Worm (Caenorhabditis elegans): ENCODE results near the gene oac-37.
A peak's percentile ranks its signal among the peaks of the same experiment; 100 is the strongest.

oac-37 gene

ce11 chrIV:14127805-14128610, 17.7 kb upstream of the oac-37 start, which contains the start of gene H12I19.115:
H12I19.115 (minus strand) TSS chrIV:14127855.
- TF ChIP-seq syd-9 (tag; optimal IDR thresholded peaks at IDR 0.05) (peak; percentile 4), tbx-2 (tag; optimal IDR thresholded peaks at IDR 0.05) (peak; percentile 39), fax-1 (tag; optimal IDR thresholded peaks at IDR 0.05) (no peak), eyg-1 (tag; optimal IDR thresholded peaks at IDR 0.05) (no peak), nfya-1 (tag; optimal IDR thresholded peaks at IDR 0.05) (peak; percentile 63), ttx-3 (tag; optimal IDR thresholded peaks at IDR 0.05) (no peak), ceh-31 (tag; optimal IDR thresholded peaks at IDR 0.05) (peak; percentile 23), ref-2 (tag; optimal IDR thresholded peaks at IDR 0.05) (no peak), unc-55 (GFP tag; optimal IDR thresholded peaks at IDR 0.05) (peak; percentile 36), che-1 (tag; optimal IDR thresholded peaks at IDR 0.05) (peak; percentile 20), sdc-2 (tag; optimal IDR thresholded peaks at IDR 0.05) (no peak), sox-4 (tag; optimal IDR thresholded peaks at IDR 0.05) (no peak), ceh-30 (tag; optimal IDR thresholded peaks at IDR 0.05) (no peak), ceh-6 (GFP tag; optimal IDR thresholded peaks at IDR 0.05) (no peak), pqm-1 (tag; optimal IDR thresholded peaks at IDR 0.05) (no peak), nhr-11 (tag; optimal IDR thresholded peaks at IDR 0.05) (no peak), rnt-1 (tag; optimal IDR thresholded peaks at IDR 0.05) (peak; percentile 31), elt-2 (tag; optimal IDR thresholded peaks at IDR 0.05) (peak; percentile 97), unc-3 (GFP tag; conservative IDR thresholded peaks at IDR 0.05) (no peak), unc-3 (tag; optimal IDR thresholded peaks at IDR 0.05) (no peak), ceh-18 (tag; optimal IDR thresholded peaks at IDR 0.05) (peak; percentile 11), hlh-6 (tag; optimal IDR thresholded peaks at IDR 0.05) (no peak), unc-42 (tag; optimal IDR thresholded peaks at IDR 0.05) (peak; percentile 34), npax-4 (tag; optimal IDR thresholded peaks at IDR 0.05) (no peak), K09A11.1 (tag; optimal IDR thresholded peaks at IDR 0.05; ENCODE audit: insufficient read depth) (no peak), unc-86 (tag; optimal IDR thresholded peaks at IDR 0.05) (no peak)

- TF ChIP-seq mec-3 (tag; optimal IDR thresholded peaks at IDR 0.05; ENCODE audit: borderline replicate concordance) (no peak), nhr-11 (tag; optimal IDR thresholded peaks at IDR 0.05) (no peak), pag-3 (tag; optimal IDR thresholded peaks at IDR 0.05; ENCODE audit: borderline replicate concordance) (no peak), ama-1 (optimal IDR thresholded peaks at IDR 0.05) (no peak), lim-6 (tag; optimal IDR thresholded peaks at IDR 0.05) (no peak)
Observed at ce11 chrIV:14129091-14129490, 16.6 kb upstream of the oac-37 start, which contains the start of gene srz-42. srz-42 (plus strand) TSS chrIV:14129391.

- TF ChIP-seq ets-4 (tag; optimal IDR thresholded peaks at IDR 0.05) (no peak), fax-1 (tag; optimal IDR thresholded peaks at IDR 0.05) (no peak), K02D7.2 (tag; optimal IDR thresholded peaks at IDR 0.05) (no peak), tbx-2 (tag; optimal IDR thresholded peaks at IDR 0.05) (no peak), sdc-2 (tag; optimal IDR thresholded peaks at IDR 0.05) (no peak), syd-9 (tag; optimal IDR thresholded peaks at IDR 0.05) (no peak), sox-4 (tag; optimal IDR thresholded peaks at IDR 0.05) (no peak), mec-3 (tag; optimal IDR thresholded peaks at IDR 0.05; ENCODE audit: borderline replicate concordance) (no peak), C08G9.2 (tag; optimal IDR thresholded peaks at IDR 0.05) (no peak), ceh-6 (GFP tag; optimal IDR thresholded peaks at IDR 0.05) (no peak)
Observed at ce11 chrIV:14131770-14132169, 13.9 kb upstream of the oac-37 start, which contains the start of gene srz-59. srz-59 (plus strand) TSS chrIV:14132070.

- TF ChIP-seq ceh-9 (tag; optimal IDR thresholded peaks at IDR 0.05) (no peak), T23F11.4 (GFP tag; optimal IDR thresholded peaks at IDR 0.05) (no peak), ceh-24 (tag; optimal IDR thresholded peaks at IDR 0.05) (no peak), elt-2 (tag; optimal IDR thresholded peaks at IDR 0.05) (no peak), fkh-6 (tag; optimal IDR thresholded peaks at IDR 0.05) (no peak), madf-2 (tag; optimal IDR thresholded peaks at IDR 0.05) (no peak), ceh-30 (tag; optimal IDR thresholded peaks at IDR 0.05) (no peak), K02D7.2 (tag; optimal IDR thresholded peaks at IDR 0.05) (no peak), zip-5 (tag; optimal IDR thresholded peaks at IDR 0.05) (no peak), ceh-34 (tag; optimal IDR thresholded peaks at IDR 0.05) (no peak), hlh-6 (tag; optimal IDR thresholded peaks at IDR 0.05) (no peak), unc-86 (tag; optimal IDR thresholded peaks at IDR 0.05) (no peak), gmeb-2 (tag; optimal IDR thresholded peaks at IDR 0.05) (no peak), che-1 (tag; optimal IDR thresholded peaks at IDR 0.05) (no peak), unc-42 (tag; optimal IDR thresholded peaks at IDR 0.05) (no peak)
Observed at ce11 chrIV:14133400-14133799, 12.3 kb upstream of the oac-37 start.
